Worm (Caenorhabditis elegans) whole organism, young adult: ENCODE data around the gene Y39A1A.27.

Source experiments
- B0035.1 ChIP-seq: sonication (generic microtip); optimal IDR thresholded peaks from 2 replicates; lab custom pipeline; 2016; ENCODE audit warnings: missing genetic modification characterization, mild to moderate bottlenecking, missing compliant biosample characterization, missing genotype, missing genetic modification reagents
- B0261.1 ChIP-seq: sonication (generic microtip); optimal IDR thresholded peaks from 2 replicates; lab custom pipeline; 2016; ENCODE audit warnings: mild to moderate bottlenecking, missing genetic modification characterization, moderate library complexity, missing compliant biosample characterization
- B0336.3 ChIP-seq: fragments of 200-800 bp; sonication (Bioruptor generic); IDR thresholded peaks from 2 replicates; pipeline ENCODE4 v1.3.6; 2022; ENCODE audit warnings: missing genetic modification characterization, missing compliant biosample characterization
- F37B4.10 ChIP-seq: fragments of 200-800 bp; sonication (Bioruptor generic); IDR thresholded peaks from 2 replicates; pipeline ENCODE4 v1.3.6; 2022; ENCODE audit warnings: missing genetic modification characterization, missing compliant biosample characterization
- F52B5.7 ChIP-seq: sonication (generic microtip); optimal IDR thresholded peaks from 2 replicates; lab custom pipeline; 2016; ENCODE audit warnings: mild to moderate bottlenecking, missing genetic modification characterization, missing compliant biosample characterization
- K11D2.4 ChIP-seq: fragments of 200-800 bp; sonication (Bioruptor generic); IDR thresholded peaks from 2 replicates; pipeline ENCODE4 v1.3.6; 2022; ENCODE audit warnings: missing genetic modification reagents, missing genetic modification characterization, missing compliant biosample characterization
- T26A5.8 ChIP-seq: sonication (generic microtip); optimal IDR thresholded peaks from 2 replicates; lab custom pipeline; 2016; ENCODE audit warnings: missing genetic modification characterization, missing compliant biosample characterization
- ZK185.1 ChIP-seq: sonication (generic microtip); optimal IDR thresholded peaks from 2 replicates; lab custom pipeline; 2016; ENCODE audit warnings: mild to moderate bottlenecking, missing genetic modification characterization, missing compliant biosample characterization; ENCODE audit not compliant: poor library complexity, severe bottlenecking
- akir-1 ChIP-seq: fragments of 200-800 bp; sonication (Bioruptor generic); optimal IDR thresholded peaks from 2 replicates; lab custom pipeline; 2018; ENCODE audit warnings: mild to moderate bottlenecking, missing genetic modification characterization, moderate library complexity, missing compliant biosample characterization
- attf-3 ChIP-seq: fragments of 200-800 bp; sonication (Bioruptor generic); conservative IDR thresholded peaks from 2 replicates; pipeline ENCODE4 v1.3.6; 2022; ENCODE audit warnings: missing genetic modification reagents, missing genetic modification characterization, missing compliant biosample characterization
- cebp-1 ChIP-seq, 2 experiments: fragments of 200-800 bp in 1 of 2; sonication (Bioruptor generic) in 1 of 2; sonication (generic microtip) in 1 of 2; IDR thresholded peaks in 1 of 2; optimal IDR thresholded peaks in 1 of 2; 2 replicates each; pipeline versions ENCODE4 v1.3.6 to Lab custom; 2017 to 2022; ENCODE audit warnings: missing compliant biosample characterization in 2 of 2, missing genetic modification characterization in 2 of 2, mild to moderate bottlenecking in 1 of 2, missing genetic modification reagents in 1 of 2, moderate library complexity in 1 of 2
- cebp-2 ChIP-seq: fragments of 200-800 bp; sonication (Bioruptor generic); IDR thresholded peaks from 2 replicates; pipeline ENCODE4 v1.3.6; 2022; ENCODE audit warnings: missing genetic modification characterization, missing compliant biosample characterization
- ceh-40 ChIP-seq: fragments of 200-800 bp; sonication (Bioruptor generic); IDR thresholded peaks from 2 replicates; pipeline ENCODE4 v1.3.6; 2022; ENCODE audit warnings: missing genetic modification characterization, missing compliant biosample characterization
- ceh-58 ChIP-seq: fragments of 200-800 bp; sonication (Bioruptor generic); IDR thresholded peaks from 2 replicates; pipeline ENCODE4 v1.3.6; 2022; ENCODE audit warnings: missing genetic modification characterization, missing compliant biosample characterization
- ceh-79 ChIP-seq: sonication (generic microtip); optimal IDR thresholded peaks from 2 replicates; lab custom pipeline; 2017; ENCODE audit warnings: mild to moderate bottlenecking, missing genetic modification characterization, missing compliant biosample characterization
- ceh-91 ChIP-seq: fragments of 200-800 bp; sonication (Bioruptor generic); IDR thresholded peaks from 2 replicates; pipeline ENCODE4 v1.3.6; 2022; ENCODE audit warnings: missing genetic modification reagents, missing genetic modification characterization, missing compliant biosample characterization
- dox-1 ChIP-seq: fragments of 200-800 bp; sonication (Bioruptor generic); IDR thresholded peaks from 2 replicates; pipeline ENCODE4 v1.3.6; 2022; ENCODE audit warnings: missing genetic modification reagents, missing genetic modification characterization, missing compliant biosample characterization
- egl-18 ChIP-seq: fragments of 200-800 bp; sonication (Bioruptor generic); IDR thresholded peaks from 2 replicates; pipeline ENCODE4 v1.3.6; 2022; ENCODE audit warnings: missing genetic modification reagents, missing genetic modification characterization, missing compliant biosample characterization
- egrh-3 ChIP-seq: fragments of 200-800 bp; sonication (Bioruptor generic); IDR thresholded peaks from 2 replicates; pipeline ENCODE4 v1.3.6; 2022; ENCODE audit warnings: missing genetic modification reagents, missing genetic modification characterization, missing compliant biosample characterization
- fkh-3 ChIP-seq: sonication (generic microtip); optimal IDR thresholded peaks from 2 replicates; lab custom pipeline; 2016; ENCODE audit warnings: mild to moderate bottlenecking, missing genetic modification characterization, missing compliant biosample characterization
- hsf-1 ChIP-seq: fragments of 200-800 bp; sonication (Bioruptor generic); IDR thresholded peaks from 2 replicates; pipeline ENCODE4 v1.3.6; 2022; ENCODE audit warnings: missing genetic modification reagents, missing genetic modification characterization, missing compliant biosample characterization
- lin-26 ChIP-seq: fragments of 200-800 bp; sonication (Bioruptor generic); IDR thresholded peaks from 2 replicates; pipeline ENCODE4 v1.3.6; 2022; ENCODE audit warnings: missing genetic modification reagents, missing genetic modification characterization, missing compliant biosample characterization
- mxl-1 ChIP-seq: sonication (generic microtip); optimal IDR thresholded peaks from 2 replicates; lab custom pipeline; 2016; ENCODE audit warnings: missing genetic modification characterization, missing compliant biosample characterization
- nfyb-1 ChIP-seq: fragments of 200-800 bp; sonication (Bioruptor generic); IDR thresholded peaks from 2 replicates; pipeline ENCODE4 v1.3.6; 2022; ENCODE audit warnings: missing genetic modification reagents, missing genetic modification characterization, missing compliant biosample characterization
- nhr-120 ChIP-seq: fragments of 200-800 bp; sonication (Bioruptor generic); IDR thresholded peaks from 2 replicates; pipeline ENCODE4 v1.3.6; 2022; ENCODE audit warnings: missing genetic modification characterization, missing compliant biosample characterization
- nhr-27 ChIP-seq: fragments of 200-800 bp; sonication (Bioruptor generic); optimal IDR thresholded peaks from 2 replicates; lab custom pipeline; 2018; ENCODE audit warnings: mild to moderate bottlenecking, missing genetic modification characterization, moderate library complexity, missing compliant biosample characterization
- rpc-1 ChIP-seq, 2 experiments: fragments of 150-350 bp in 1 of 2; sonication (generic microtip) in 1 of 2; optimal IDR thresholded peaks; 2 replicates each; lab custom pipeline; 2014 to 2018; ENCODE audit warnings: missing biosample characterization in 1 of 2, missing genetic modification characterization in 1 of 2, missing genetic modification reagents in 1 of 2, missing genotype in 1 of 2
- snpc-1.1 ChIP-seq: sonication (generic microtip); optimal IDR thresholded peaks from 2 replicates; lab custom pipeline; 2017; ENCODE audit warnings: missing genetic modification characterization, mild to moderate bottlenecking, missing compliant biosample characterization, antibody characterized with exemption, moderate library complexity, missing genotype, missing genetic modification reagents; ENCODE audit not compliant: insufficient read depth
- snpc-3.4 ChIP-seq: sonication (generic microtip); optimal IDR thresholded peaks from 2 replicates; lab custom pipeline; 2017; ENCODE audit warnings: missing genetic modification characterization, mild to moderate bottlenecking, missing compliant biosample characterization, antibody characterized with exemption, moderate library complexity, missing genotype, missing genetic modification reagents
- sptf-2 ChIP-seq: fragments of 200-800 bp; sonication (Bioruptor generic); optimal IDR thresholded peaks from 2 replicates; lab custom pipeline; 2018; ENCODE audit warnings: mild to moderate bottlenecking, missing genetic modification characterization, missing compliant biosample characterization
- unc-130 ChIP-seq: sonication (generic microtip); optimal IDR thresholded peaks from 2 replicates; lab custom pipeline; 2016; ENCODE audit warnings: missing genetic modification reagents, missing genetic modification characterization, missing compliant biosample characterization
- unc-62 ChIP-seq: fragments of 150-350 bp; optimal IDR thresholded peaks from 2 replicates; lab custom pipeline; 2014; ENCODE audit warnings: missing biosample characterization, missing genetic modification reagents, missing genetic modification characterization
- zfh-2 ChIP-seq: fragments of 200-800 bp; sonication (Bioruptor generic); conservative IDR thresholded peaks from 2 replicates; pipeline ENCODE4 v1.3.6; 2022; ENCODE audit warnings: missing genetic modification reagents, missing genetic modification characterization, missing compliant biosample characterization
- zim-3 ChIP-seq: sonication (generic microtip); optimal IDR thresholded peaks from 2 replicates; lab custom pipeline; 2017; ENCODE audit warnings: mild to moderate bottlenecking, missing genetic modification characterization, moderate library complexity, missing compliant biosample characterization
- ztf-25 ChIP-seq: fragments of 200-800 bp; sonication (Bioruptor generic); IDR thresholded peaks from 2 replicates; pipeline ENCODE4 v1.3.6; 2022; ENCODE audit warnings: missing genetic modification reagents, missing genetic modification characterization, missing compliant biosample characterization
- ztf-26 ChIP-seq: sonication (generic microtip); optimal IDR thresholded peaks from 2 replicates; lab custom pipeline; 2017; ENCODE audit warnings: missing genetic modification characterization, missing compliant biosample characterization

The Y39A1A.27 gene

ce11 chrIII:10631870-10632509 is 6.8 kb upstream of the Y39A1A.27 start:
- TF ChIP-seq snpc-1.1 (tag; lab: Kevin White, UChicago) (no peak), ztf-26 (tag; lab: Kevin White, UChicago) (no peak), ztf-25 (no peak), hsf-1 (no peak), egl-18 (GFP tag; lab: Robert Waterston, UW) (no peak), B0035.1 (tag; lab: Kevin White, UChicago) (no peak), zfh-2 (GFP tag; lab: Robert Waterston, UW) (no peak), nhr-27 (no peak), ceh-91 (GFP tag; lab: Robert Waterston, UW) (no peak), K11D2.4 (no peak)
- TF ChIP-seq, all 124 proteins: peak for 0

ce11 chrIII:10632590-10633402 is 6.0 kb upstream of the Y39A1A.27 start, which contains the start of gene Y39A1A.10:
TSS of gene Y39A1A.10 (plus strand) at chrIII:10632728.
- no peak for TF ChIP-seq unc-130
- TF ChIP-seq ceh-58, result 0 out of 2 replicates have a peak, but pooled peaks have one; percentile 74
- TF ChIP-seq K11D2.4, result no peak
- no peak for TF ChIP-seq ztf-26 (tag; lab: Kevin White, UChicago)
- no peak for TF ChIP-seq snpc-3.4
- TF ChIP-seq B0261.1 (tag; lab: Kevin White, UChicago), result no peak
- no peak for TF ChIP-seq ceh-79 (tag; lab: Kevin White, UChicago)
- no peak for TF ChIP-seq B0336.3
- 0 out of 2 replicates have a peak, but pooled peaks have one; percentile 11 for TF ChIP-seq lin-26
- peak; percentile 84 for TF ChIP-seq zfh-2 (GFP tag; lab: Robert Waterston, UW)
- TF ChIP-seq fkh-3 (tag; lab: Kevin White, UChicago), result no peak
- no peak for TF ChIP-seq rpc-1 (optimal IDR thresholded peaks at IDR 0.05; lab: Kevin White, UChicago)
- no peak for TF ChIP-seq rpc-1 (tag; optimal IDR thresholded peaks at IDR 0.05; lab: Kevin White, UChicago)
- no peak for TF ChIP-seq cebp-1 (GFP tag; IDR thresholded peaks at IDR 0.05; lab: Robert Waterston, UW)
- peak; percentile 4 for TF ChIP-seq cebp-1 (tag; optimal IDR thresholded peaks at IDR 0.05; lab: Kevin White, UChicago)
- peak; percentile 95 for TF ChIP-seq egrh-3 (GFP tag; lab: Robert Waterston, UW)
- TF ChIP-seq sptf-2 (GFP tag; lab: Kevin White, UChicago), result no peak
- 0 out of 2 replicates have a peak, but pooled peaks have one; percentile 54 for TF ChIP-seq nfyb-1 (GFP tag; lab: Robert Waterston, UW)
- TF ChIP-seq unc-62 (GFP tag; lab: Kevin White, UChicago), result no peak

- TF ChIP-seq nhr-120 (GFP tag; lab: Robert Waterston, UW), result no peak
- no peak for TF ChIP-seq zim-3 (tag; lab: Kevin White, UChicago)
- no peak for TF ChIP-seq mxl-1
- no peak for TF ChIP-seq F52B5.7 (tag; lab: Kevin White, UChicago)
- TF ChIP-seq attf-3 (GFP tag; lab: Robert Waterston, UW), result no peak
- TF ChIP-seq T26A5.8 (tag; lab: Kevin White, UChicago), result no peak
- no peak for TF ChIP-seq akir-1 (GFP tag; lab: Kevin White, UChicago)
- TF ChIP-seq K11D2.4, result no peak
- TF ChIP-seq F37B4.10 (GFP tag; lab: Robert Waterston, UW), result no peak
- TF ChIP-seq ceh-40 (GFP tag; lab: Robert Waterston, UW), result no peak
- no peak for TF ChIP-seq ztf-26 (tag; lab: Kevin White, UChicago)
- no peak for TF ChIP-seq ZK185.1
- TF ChIP-seq rpc-1 (optimal IDR thresholded peaks at IDR 0.05; lab: Kevin White, UChicago), result no peak
- TF ChIP-seq rpc-1 (tag; optimal IDR thresholded peaks at IDR 0.05; lab: Kevin White, UChicago), result no peak
- TF ChIP-seq cebp-2 (GFP tag; lab: Robert Waterston, UW), result no peak
- no peak for TF ChIP-seq dox-1 (GFP tag; lab: Robert Waterston, UW)
- no peak for TF ChIP-seq snpc-3.4
Measured at ce11 chrIII:10633403-10633674, 5.4 kb upstream of the Y39A1A.27 start, which contains the start of gene Y39A1A.9. TSS of gene Y39A1A.9 (minus strand) at chrIII:10633501.
